Fruit fly (Drosophila melanogaster) whole organism, embryonic: Measurements from ENCODE around the gene AlaRS.

Experiments used
- ATbp ChIP-seq: fragments of 200-800 bp; sonication (Bioruptor generic); optimal IDR thresholded peaks from 2 replicates; lab custom pipeline; 2017; ENCODE audit warnings: missing biosample characterization, mild to moderate bottlenecking, missing genetic modification characterization, missing genetic modification reagents
- Atf-2 ChIP-seq: fragments of 200-800 bp; sonication (Bioruptor generic); optimal IDR thresholded peaks from 2 replicates; lab custom pipeline; 2016; ENCODE audit warnings: missing biosample characterization, missing genetic modification characterization
- B-H2 ChIP-seq: fragments of 200-800 bp; sonication (Bioruptor generic); optimal IDR thresholded peaks from 2 replicates; lab custom pipeline; 2018; ENCODE audit warnings: missing biosample characterization, mild to moderate bottlenecking, missing genetic modification characterization
- BEAF-32 ChIP-seq: fragments of 200-800 bp; sonication (Bioruptor generic); optimal IDR thresholded peaks from 3 replicates; lab custom pipeline; 2017; ENCODE audit warnings: missing biosample characterization, missing genetic modification characterization, mild to moderate bottlenecking, moderate library complexity, missing genetic modification reagents
- CG10654 ChIP-seq: fragments of 200-800 bp; sonication (Bioruptor generic); optimal IDR thresholded peaks from 2 replicates; lab custom pipeline; 2016; ENCODE audit warnings: missing biosample characterization, missing genetic modification characterization
- CG13424 ChIP-seq: fragments of 200-800 bp; sonication (Bioruptor generic); optimal IDR thresholded peaks from 2 replicates; lab custom pipeline; 2019; ENCODE audit warnings: missing biosample characterization, mild to moderate bottlenecking, missing genetic modification characterization, moderate library complexity
- CG17359 ChIP-seq: fragments of 200-800 bp; sonication (Bioruptor generic); optimal IDR thresholded peaks from 3 replicates; lab custom pipeline; 2018; ENCODE audit warnings: missing biosample characterization, mild to moderate bottlenecking, missing genetic modification characterization, moderate library complexity
- CG2120 ChIP-seq: fragments of 200-800 bp; sonication (Bioruptor generic); optimal IDR thresholded peaks from 3 replicates; lab custom pipeline; 2016; ENCODE audit warnings: missing biosample characterization, missing genetic modification characterization
- CG2202 ChIP-seq: fragments of 200-800 bp; sonication (Bioruptor generic); optimal IDR thresholded peaks from 2 replicates; lab custom pipeline; 2018; ENCODE audit warnings: missing biosample characterization, mild to moderate bottlenecking, missing genetic modification characterization
- CG30403 ChIP-seq: fragments of 200-800 bp; sonication (Bioruptor generic); optimal IDR thresholded peaks from 3 replicates; lab custom pipeline; 2016; ENCODE audit warnings: missing biosample characterization, missing genetic modification characterization
- CG32532 ChIP-seq: fragments of 200-800 bp; sonication (Bioruptor generic); IDR thresholded peaks from 2 replicates; pipeline ENCODE4 v1.3.6; 2022; ENCODE audit warnings: missing biosample characterization, missing genetic modification characterization
- CG3995 ChIP-seq: fragments of 200-800 bp; sonication (Bioruptor generic); optimal IDR thresholded peaks from 3 replicates; lab custom pipeline; 2016; ENCODE audit warnings: missing biosample characterization, missing genetic modification characterization
- CG4617 ChIP-seq: fragments of 200-800 bp; sonication (Bioruptor generic); optimal IDR thresholded peaks from 3 replicates; lab custom pipeline; 2016; ENCODE audit warnings: missing biosample characterization, missing genetic modification characterization, borderline replicate concordance
- CG4707 ChIP-seq: fragments of 200-800 bp; sonication (Bioruptor generic); optimal IDR thresholded peaks from 2 replicates; lab custom pipeline; 2018; ENCODE audit warnings: missing biosample characterization, mild to moderate bottlenecking, missing genetic modification characterization, moderate library complexity
- CG4820 ChIP-seq: fragments of 200-800 bp; sonication (Bioruptor generic); optimal IDR thresholded peaks from 3 replicates; lab custom pipeline; 2016; ENCODE audit warnings: missing biosample characterization, missing genetic modification characterization
- CG4854 ChIP-seq: fragments of 200-800 bp; sonication (Bioruptor generic); optimal IDR thresholded peaks from 2 replicates; lab custom pipeline; 2016; ENCODE audit warnings: missing biosample characterization, missing genetic modification characterization, inconsistent platforms
- CG6254 ChIP-seq: fragments of 200-800 bp; sonication (Bioruptor generic); optimal IDR thresholded peaks from 3 replicates; lab custom pipeline; 2017; ENCODE audit warnings: mild to moderate bottlenecking, missing biosample characterization, missing genetic modification reagents, missing genetic modification characterization
- CG6765 ChIP-seq: fragments of 200-800 bp; sonication (Bioruptor generic); optimal IDR thresholded peaks from 3 replicates; lab custom pipeline; 2017; ENCODE audit warnings: missing biosample characterization, mild to moderate bottlenecking, missing genetic modification characterization
- Dip2 ChIP-seq: fragments of 200-800 bp; sonication (Bioruptor generic); IDR thresholded peaks from 2 replicates; pipeline ENCODE4 v1.3.6; 2022; ENCODE audit warnings: missing biosample characterization, missing genetic modification characterization
- GATAe ChIP-seq: fragments of 200-800 bp; sonication (Bioruptor generic); conservative IDR thresholded peaks from 2 replicates; pipeline ENCODE4 v1.3.6; 2022; ENCODE audit warnings: missing biosample characterization, missing genetic modification characterization
- Hey ChIP-seq: fragments of 200-800 bp; sonication (Bioruptor generic); optimal IDR thresholded peaks from 3 replicates; lab custom pipeline; 2018; ENCODE audit warnings: missing biosample characterization, mild to moderate bottlenecking, missing genetic modification characterization
- Hr51 ChIP-seq, 2 experiments: fragments of 200-800 bp; sonication (Bioruptor generic); optimal IDR thresholded peaks; 2 replicates in 1 of 2; 3 replicates in 1 of 2; lab custom pipeline; 2016 to 2018; ENCODE audit warnings: missing biosample characterization in 2 of 2, missing genetic modification characterization in 2 of 2, mild to moderate bottlenecking in 1 of 2, moderate library complexity in 1 of 2
- Kr ChIP-seq: fragments of 200-800 bp; sonication (Bioruptor generic); optimal IDR thresholded peaks from 2 replicates; lab custom pipeline; 2017; ENCODE audit warnings: missing biosample characterization, mild to moderate bottlenecking, missing genetic modification characterization
- Med ChIP-seq: fragments of 200-800 bp; sonication (Bioruptor generic); peaks from one replicate; lab custom pipeline; 2016; ENCODE audit warnings: missing biosample characterization, missing genetic modification characterization, mild to moderate bottlenecking, inconsistent platforms, moderate library complexity
- Mrtf ChIP-seq: fragments of 200-800 bp; sonication (Bioruptor generic); IDR thresholded peaks from 3 replicates; pipeline ENCODE4 v1.3.6; 2022; ENCODE audit warnings: missing biosample characterization, missing genetic modification characterization
- Opbp ChIP-seq: fragments of 200-800 bp; sonication (Bioruptor generic); IDR thresholded peaks from 3 replicates; pipeline ENCODE4 v1.3.6; 2022; ENCODE audit warnings: missing biosample characterization, missing genetic modification characterization; ENCODE audit not compliant: partially characterized antibody
- Rx ChIP-seq: fragments of 200-800 bp; sonication (Bioruptor generic); IDR thresholded peaks from 2 replicates; pipeline ENCODE4 v1.3.6; 2022; ENCODE audit warnings: missing biosample characterization, missing genetic modification characterization
- Xrp1 ChIP-seq: fragments of 200-800 bp; sonication (Bioruptor generic); IDR thresholded peaks from 2 replicates; pipeline ENCODE4 v1.3.6; 2022; ENCODE audit warnings: missing biosample characterization, missing genetic modification characterization
- abd-A ChIP-seq: fragments of 200-800 bp; sonication (Bioruptor generic); optimal IDR thresholded peaks from 3 replicates; lab custom pipeline; 2019; ENCODE audit warnings: missing biosample characterization, mild to moderate bottlenecking, missing genetic modification characterization, moderate library complexity
- bbx ChIP-seq: fragments of 200-800 bp; sonication (Bioruptor generic); IDR thresholded peaks from 2 replicates; pipeline ENCODE4 v1.3.6; 2022; ENCODE audit warnings: missing biosample characterization, missing genetic modification characterization; ENCODE audit not compliant: partially characterized antibody
- cad ChIP-seq: fragments of >200 bp; optimal IDR thresholded peaks from 2 replicates; lab custom pipeline; 2017; ENCODE audit warnings: missing biosample characterization, missing genetic modification characterization
- gsb-n ChIP-seq: fragments of 200-800 bp; sonication (Bioruptor generic); optimal IDR thresholded peaks from 3 replicates; lab custom pipeline; 2018; ENCODE audit warnings: missing biosample characterization, mild to moderate bottlenecking, missing genetic modification characterization
- h ChIP-seq: fragments of >200 bp; optimal IDR thresholded peaks from 2 replicates; lab custom pipeline; 2017
- ham ChIP-seq: fragments of 200-800 bp; sonication (Bioruptor generic); IDR thresholded peaks from 2 replicates; pipeline ENCODE4 v1.3.6; 2022; ENCODE audit warnings: missing biosample characterization, missing genetic modification characterization
- insv ChIP-seq, 2 experiments: fragments of 200-800 bp; sonication (Bioruptor generic); optimal IDR thresholded peaks; 3 replicates each; lab custom pipeline; 2016 to 2018; ENCODE audit warnings: missing biosample characterization in 2 of 2, missing genetic modification characterization in 2 of 2
- klu ChIP-seq: fragments of 200-800 bp; sonication (Bioruptor generic); IDR thresholded peaks from 2 replicates; pipeline ENCODE4 v1.3.6; 2022; ENCODE audit warnings: missing biosample characterization, missing genetic modification characterization
- sens ChIP-seq: fragments of 200-800 bp; sonication (Bioruptor generic); peaks from one replicate; lab custom pipeline; 2016; ENCODE audit warnings: missing biosample characterization, missing genetic modification characterization
- sisA ChIP-seq: fragments of 200-800 bp; sonication (Bioruptor generic); IDR thresholded peaks from 2 replicates; pipeline ENCODE4 v1.3.6; 2022; ENCODE audit warnings: missing biosample characterization, missing genetic modification characterization
- sr ChIP-seq: fragments of 200-800 bp; sonication (Bioruptor generic); IDR thresholded peaks from 3 replicates; pipeline ENCODE4 v1.3.6; 2022; ENCODE audit warnings: missing biosample characterization, missing genetic modification characterization
- tio ChIP-seq: fragments of 200-800 bp; sonication (Bioruptor generic); optimal IDR thresholded peaks from 2 replicates; lab custom pipeline; 2017; ENCODE audit warnings: missing biosample characterization, missing genetic modification characterization, inconsistent platforms
- vfl ChIP-seq: fragments of 200-800 bp; sonication (Bioruptor generic); optimal IDR thresholded peaks from 2 replicates; lab custom pipeline; 2016; ENCODE audit warnings: missing biosample characterization, missing genetic modification characterization
- wor ChIP-seq: fragments of 200-800 bp; sonication (Bioruptor generic); IDR thresholded peaks from 2 replicates; pipeline ENCODE4 v1.3.6; 2022; ENCODE audit warnings: missing biosample characterization, missing genetic modification characterization

Gene AlaRS

dm6 chr2L:8419382-8419940, 37.9 kb upstream of the AlaRS start (continued):
- TF ChIP-seq gsb-n (tag; lab: Kevin White, UChicago) (peak; percentile 38), CG13424 (tag; lab: Kevin White, UChicago) (no peak), tio (GFP tag; lab: Kevin White, UChicago) (no peak), CG17359 (tag; lab: Kevin White, UChicago) (no peak), Hey (no peak), CG30403 (GFP tag; lab: Kevin White, UChicago) (no peak), Kr (peak; percentile 52), CG4854 (GFP tag; lab: Kevin White, UChicago) (no peak), Mrtf (GFP tag; lab: Robert Waterston, UW) (0 out of 3 replicates have a peak, but pooled peaks have one; percentile 17), Dip2 (GFP tag; lab: Robert Waterston, UW) (no peak), Hr51 (GFP tag; optimal IDR thresholded peaks at IDR 0.05; lab: Kevin White, UChicago) (no peak), abd-A (tag; lab: Kevin White, UChicago) (peak; percentile 1), ham (GFP tag; lab: Robert Waterston, UW) (no peak), insv (GFP tag; optimal IDR thresholded peaks at IDR 0.05; lab: Kevin White, UChicago) (no peak), sens (GFP tag; lab: Kevin White, UChicago) (peak; percentile 22), CG3995 (GFP tag; lab: Kevin White, UChicago) (no peak), sisA (GFP tag; lab: Robert Waterston, UW) (no peak), GATAe (GFP tag; lab: Robert Waterston, UW) (no peak), CG32532 (GFP tag; lab: Robert Waterston, UW) (no peak), klu (GFP tag; lab: Robert Waterston, UW) (no peak), CG4617 (no peak), Atf-2 (no peak), CG4820 (GFP tag; lab: Kevin White, UChicago) (no peak), vfl (GFP tag; lab: Kevin White, UChicago) (no peak), Med (GFP tag; lab: Kevin White, UChicago) (peak; percentile 1), Rx (GFP tag; lab: Robert Waterston, UW) (no peak), CG6765 (GFP tag; lab: Kevin White, UChicago) (no peak), wor (GFP tag; lab: Robert Waterston, UW) (no peak), CG2202 (tag; lab: Kevin White, UChicago) (no peak), ATbp (GFP tag; lab: Kevin White, UChicago) (no peak), h (no peak), CG2120 (no peak), CG4707 (GFP tag; lab: Kevin White, UChicago) (no peak), sr (GFP tag; lab: Robert Waterston, UW) (no peak), BEAF-32 (GFP tag; lab: Kevin White, UChicago) (no peak), CG10654 (GFP tag; lab: Kevin White, UChicago) (no peak), B-H2 (GFP tag; lab: Kevin White, UChicago) (no peak), CG6254 (GFP tag; lab: Kevin White, UChicago) (no peak), Opbp (no peak), cad (GFP tag; lab: Kevin White, UChicago) (no peak), bbx (GFP tag; lab: Robert Waterston, UW) (no peak), Xrp1 (GFP tag; lab: Robert Waterston, UW) (no peak)
